Worm (Caenorhabditis elegans): ENCODE results near the gene nish-1.

The nish-1 gene

ce11 chrIV:10919770-10920169 lies 55.6 kb downstream of the nish-1 start, which contains the start of gene rbr-2:
Gene rbr-2 (plus strand): TSS chrIV:10920070.
- TF ChIP-seq elt-4 (tag; optimal IDR thresholded peaks at IDR 0.05), result no peak
- TF ChIP-seq tbx-7 (tag; optimal IDR thresholded peaks at IDR 0.05), result no peak
